Worm (Caenorhabditis elegans) whole organism, L3 larva: Measurements from ENCODE around the gene srx-134.

Source experiments
- nhr-77 ChIP-seq: fragments of 150-350 bp; optimal IDR thresholded peaks from 2 replicates; lab custom pipeline; 2014; ENCODE audit warnings: missing biosample characterization, missing genetic modification characterization
- unc-62 ChIP-seq: fragments of 150-350 bp; sonication (generic microtip); optimal IDR thresholded peaks from 4 replicates; lab custom pipeline; 2014; ENCODE audit warnings: missing biosample characterization, missing genetic modification reagents, missing genetic modification characterization

ce11 chrV:13816877-13817276, 39.4 kb downstream of the srx-134 start, which contains the start of gene F55B12.2:
- no peak for TF ChIP-seq unc-62 (GFP tag; lab: Kevin White, UChicago)
- TF ChIP-seq nhr-77 = no peak
